Fruit fly (Drosophila melanogaster) whole organism, embryonic: Measurements from ENCODE around the gene Snx27.
A peak's percentile ranks its signal among the peaks of the same experiment; 100 is the strongest.

Experiments used
- Aef1 ChIP-seq: fragments of 200-800 bp; sonication (Bioruptor generic); IDR thresholded peaks from 3 replicates; pipeline ENCODE4 v1.3.6; 2022; ENCODE audit warnings: missing biosample characterization, missing genetic modification characterization
- BEAF-32 ChIP-seq: fragments of 200-800 bp; sonication (Bioruptor generic); optimal IDR thresholded peaks from 3 replicates; lab custom pipeline; 2017; ENCODE audit warnings: missing biosample characterization, missing genetic modification characterization, mild to moderate bottlenecking, moderate library complexity, missing genetic modification reagents
- CG10274 ChIP-seq: fragments of 200-800 bp; sonication (Bioruptor generic); optimal IDR thresholded peaks from 3 replicates; lab custom pipeline; 2017; ENCODE audit warnings: missing biosample characterization, mild to moderate bottlenecking, missing genetic modification characterization
- CG11247 ChIP-seq: fragments of 200-800 bp; sonication (Bioruptor generic); IDR thresholded peaks from 2 replicates; pipeline ENCODE4 v1.3.6; 2022; ENCODE audit warnings: missing biosample characterization, missing genetic modification characterization
- CG12104 ChIP-seq: fragments of 200-800 bp; sonication (Bioruptor generic); optimal IDR thresholded peaks from 3 replicates; lab custom pipeline; 2016; ENCODE audit warnings: missing biosample characterization, missing genetic modification characterization
- CG12391 ChIP-seq: fragments of 200-800 bp; sonication (Bioruptor generic); optimal IDR thresholded peaks from 3 replicates; lab custom pipeline; 2018; ENCODE audit warnings: missing biosample characterization, mild to moderate bottlenecking, missing genetic modification characterization, moderate library complexity
- CG13624 ChIP-seq: fragments of 200-800 bp; sonication (Bioruptor generic); optimal IDR thresholded peaks from 2 replicates; lab custom pipeline; 2016; ENCODE audit warnings: missing biosample characterization, missing genetic modification characterization
- CG14014 ChIP-seq: fragments of 200-800 bp; sonication (Bioruptor generic); IDR thresholded peaks from 2 replicates; pipeline ENCODE4 v1.3.6; 2022; ENCODE audit warnings: missing biosample characterization, missing genetic modification characterization
- CG17912 ChIP-seq: fragments of 200-800 bp; sonication (Bioruptor generic); optimal IDR thresholded peaks from 2 replicates; lab custom pipeline; 2018; ENCODE audit warnings: missing biosample characterization, mild to moderate bottlenecking, missing genetic modification characterization
- CG2120 ChIP-seq: fragments of 200-800 bp; sonication (Bioruptor generic); optimal IDR thresholded peaks from 3 replicates; lab custom pipeline; 2016; ENCODE audit warnings: missing biosample characterization, missing genetic modification characterization
- CG31224 ChIP-seq: fragments of 200-800 bp; sonication (Bioruptor generic); IDR thresholded peaks from 2 replicates; pipeline ENCODE4 v1.3.6; 2022; ENCODE audit warnings: missing biosample characterization, missing genetic modification characterization
- CG34224 ChIP-seq: fragments of 200-800 bp; sonication (Bioruptor generic); IDR thresholded peaks from 3 replicates; pipeline ENCODE4 v1.3.6; 2022; ENCODE audit warnings: missing biosample characterization, missing genetic modification characterization; ENCODE audit not compliant: partially characterized antibody
- CG7357 ChIP-seq: fragments of 200-800 bp; sonication (Bioruptor generic); IDR thresholded peaks from 3 replicates; pipeline ENCODE4 v1.3.6; 2022; ENCODE audit warnings: missing biosample characterization, missing genetic modification characterization
- CG9817 ChIP-seq: fragments of 200-800 bp; sonication (Bioruptor generic); optimal IDR thresholded peaks from 2 replicates; lab custom pipeline; 2018; ENCODE audit warnings: missing biosample characterization, mild to moderate bottlenecking, missing genetic modification characterization, moderate library complexity
- Chrac-16 ChIP-seq: fragments of 200-800 bp; sonication (Bioruptor generic); optimal IDR thresholded peaks from 3 replicates; lab custom pipeline; 2016; ENCODE audit warnings: missing biosample characterization, missing genetic modification characterization
- Dbx ChIP-seq: fragments of 200-800 bp; sonication (Bioruptor generic); IDR thresholded peaks from 3 replicates; pipeline ENCODE4 v1.3.6; 2022; ENCODE audit warnings: missing biosample characterization, missing genetic modification characterization
- HmgZ ChIP-seq: fragments of 200-800 bp; sonication (Bioruptor generic); optimal IDR thresholded peaks from 2 replicates; lab custom pipeline; 2018; ENCODE audit warnings: missing biosample characterization, mild to moderate bottlenecking, missing genetic modification characterization
- Lhr ChIP-seq: fragments of 200-800 bp; sonication (Bioruptor generic); optimal IDR thresholded peaks from 3 replicates; lab custom pipeline; 2017; ENCODE audit warnings: mild to moderate bottlenecking, missing biosample characterization, missing genetic modification reagents, missing genetic modification characterization
- MBD-R2 ChIP-seq: fragments of 200-800 bp; sonication (Bioruptor generic); IDR thresholded peaks from 2 replicates; pipeline ENCODE4 v1.3.6; 2022; ENCODE audit warnings: missing biosample characterization, missing genetic modification characterization
- MTF-1 ChIP-seq: fragments of 200-800 bp; sonication (Bioruptor generic); optimal IDR thresholded peaks from 2 replicates; lab custom pipeline; 2018; ENCODE audit warnings: missing biosample characterization, mild to moderate bottlenecking, missing genetic modification characterization, borderline replicate concordance
- NK7.1 ChIP-seq: fragments of 200-800 bp; sonication (Bioruptor generic); optimal IDR thresholded peaks from 3 replicates; lab custom pipeline; 2016; ENCODE audit warnings: missing biosample characterization, missing genetic modification characterization
- Rfx ChIP-seq: fragments of 200-800 bp; sonication (Bioruptor generic); IDR thresholded peaks from 2 replicates; pipeline ENCODE4 v1.3.6; 2022; ENCODE audit warnings: missing biosample characterization, missing genetic modification characterization
- Sry-β ChIP-seq: fragments of 200-800 bp; sonication (Bioruptor generic); optimal IDR thresholded peaks from 2 replicates; lab custom pipeline; 2018; ENCODE audit warnings: missing biosample characterization, mild to moderate bottlenecking, missing genetic modification characterization, moderate library complexity
- Sry-δ ChIP-seq: fragments of 200-800 bp; sonication (Bioruptor generic); optimal IDR thresholded peaks from 2 replicates; lab custom pipeline; 2016; ENCODE audit warnings: missing biosample characterization, missing genetic modification characterization
- Xbp1 ChIP-seq: fragments of 200-800 bp; sonication (Bioruptor generic); optimal IDR thresholded peaks from 3 replicates; lab custom pipeline; 2016; ENCODE audit warnings: missing biosample characterization, mild to moderate bottlenecking, missing genetic modification characterization
- bbx ChIP-seq: fragments of 200-800 bp; sonication (Bioruptor generic); IDR thresholded peaks from 2 replicates; pipeline ENCODE4 v1.3.6; 2022; ENCODE audit warnings: missing biosample characterization, missing genetic modification characterization; ENCODE audit not compliant: partially characterized antibody
- chif ChIP-seq, 2 experiments: fragments of 200-800 bp; sonication (Bioruptor generic); optimal IDR thresholded peaks; 3 replicates each; lab custom pipeline; 2016; ENCODE audit warnings: missing biosample characterization in 2 of 2, missing genetic modification characterization in 2 of 2
- chm ChIP-seq: fragments of 200-800 bp; sonication (Bioruptor generic); IDR thresholded peaks from 2 replicates; pipeline ENCODE4 v1.3.6; 2022; ENCODE audit warnings: missing biosample characterization, missing genetic modification characterization
- dmrt99B ChIP-seq: fragments of 200-800 bp; sonication (Bioruptor generic); optimal IDR thresholded peaks from 2 replicates; lab custom pipeline; 2018; ENCODE audit warnings: missing biosample characterization, mild to moderate bottlenecking, missing genetic modification characterization, moderate library complexity
- grau ChIP-seq: fragments of 200-800 bp; optimal IDR thresholded peaks from 3 replicates; lab custom pipeline; 2019; ENCODE audit warnings: missing biosample characterization, mild to moderate bottlenecking, missing genetic modification characterization, moderate library complexity
- inv ChIP-seq: fragments of 200-800 bp; sonication (Bioruptor generic); IDR thresholded peaks from 2 replicates; pipeline ENCODE4 v1.3.6; 2022; ENCODE audit warnings: missing biosample characterization, missing genetic modification characterization; ENCODE audit not compliant: partially characterized antibody
- jigr1 ChIP-seq: fragments of 200-800 bp; sonication (Bioruptor generic); IDR thresholded peaks from 3 replicates; pipeline ENCODE4 v1.3.6; 2022; ENCODE audit warnings: missing biosample characterization, missing genetic modification characterization
- ken ChIP-seq: fragments of 200-800 bp; sonication (Bioruptor generic); IDR thresholded peaks from 3 replicates; pipeline ENCODE4 v1.3.6; 2022; ENCODE audit warnings: missing biosample characterization, missing genetic modification characterization
- lov ChIP-seq, 2 experiments: fragments of 200-800 bp in 1 of 2; fragments of >200 bp in 1 of 2; sonication (Bioruptor generic) in 1 of 2; IDR thresholded peaks in 1 of 2; optimal IDR thresholded peaks in 1 of 2; 2 replicates in 1 of 2; 3 replicates in 1 of 2; pipeline versions ENCODE4 v1.3.6 to Lab custom; 2017 to 2022; ENCODE audit warnings: missing biosample characterization in 1 of 2, missing genetic modification characterization in 1 of 2
- nmo ChIP-seq: fragments of 200-800 bp; sonication (Bioruptor generic); optimal IDR thresholded peaks from 2 replicates; lab custom pipeline; 2018; ENCODE audit warnings: missing biosample characterization, mild to moderate bottlenecking, missing genetic modification characterization, moderate library complexity
- nom ChIP-seq: fragments of 200-800 bp; sonication (Bioruptor generic); optimal IDR thresholded peaks from 2 replicates; lab custom pipeline; 2017; ENCODE audit warnings: missing biosample characterization, missing genetic modification characterization, mild to moderate bottlenecking, moderate library complexity, missing genetic modification reagents
- otp ChIP-seq: fragments of 200-800 bp; sonication (Bioruptor generic); IDR thresholded peaks from 3 replicates; pipeline ENCODE4, ENCODE4 v1.3.6; 2022; ENCODE audit warnings: missing biosample characterization, missing genetic modification characterization
- p53 ChIP-seq: fragments of 200-800 bp; sonication (Bioruptor generic); optimal IDR thresholded peaks from 2 replicates; lab custom pipeline; 2016; ENCODE audit warnings: missing biosample characterization, missing genetic modification characterization
- pb ChIP-seq: fragments of 200-800 bp; sonication (Bioruptor generic); optimal IDR thresholded peaks from 3 replicates; lab custom pipeline; 2016; ENCODE audit warnings: missing biosample characterization, missing genetic modification characterization
- phol ChIP-seq: fragments of 200-800 bp; sonication (Bioruptor generic); optimal IDR thresholded peaks from 3 replicates; lab custom pipeline; 2018; ENCODE audit warnings: missing biosample characterization, mild to moderate bottlenecking, missing genetic modification characterization, moderate library complexity
- psq ChIP-seq: fragments of 200-800 bp; sonication (Bioruptor generic); optimal IDR thresholded peaks from 2 replicates; lab custom pipeline; 2017; ENCODE audit warnings: missing biosample characterization, missing genetic modification characterization
- sens ChIP-seq: fragments of 200-800 bp; sonication (Bioruptor generic); peaks from one replicate; lab custom pipeline; 2016; ENCODE audit warnings: missing biosample characterization, missing genetic modification characterization
- tup ChIP-seq: fragments of 200-800 bp; sonication (Bioruptor generic); optimal IDR thresholded peaks from 2 replicates; lab custom pipeline; 2016; ENCODE audit warnings: missing biosample characterization, mild to moderate bottlenecking, missing genetic modification characterization, moderate library complexity
- vfl ChIP-seq: fragments of 200-800 bp; sonication (Bioruptor generic); optimal IDR thresholded peaks from 2 replicates; lab custom pipeline; 2016; ENCODE audit warnings: missing biosample characterization, missing genetic modification characterization
- vvl ChIP-seq: fragments of 200-800 bp; sonication (Bioruptor generic); IDR thresholded peaks from 2 replicates; pipeline ENCODE4 v1.3.6; 2022; ENCODE audit warnings: missing biosample characterization, missing genetic modification characterization
- wek ChIP-seq: fragments of 200-800 bp; sonication (Bioruptor generic); optimal IDR thresholded peaks from 3 replicates; lab custom pipeline; 2018; ENCODE audit warnings: missing biosample characterization, mild to moderate bottlenecking, missing genetic modification characterization, moderate library complexity
- z ChIP-seq: fragments of 200-800 bp; sonication (Bioruptor generic); IDR thresholded peaks from 3 replicates; pipeline ENCODE4 v1.3.6; 2022; ENCODE audit warnings: missing biosample characterization, missing genetic modification characterization
- zen ChIP-seq: fragments of 200-800 bp; sonication (Bioruptor generic); optimal IDR thresholded peaks from 3 replicates; lab custom pipeline; 2018; ENCODE audit warnings: missing biosample characterization, mild to moderate bottlenecking, missing genetic modification characterization, moderate library complexity
- zen2 ChIP-seq: fragments of 200-800 bp; sonication (Bioruptor generic); IDR thresholded peaks from 3 replicates; pipeline ENCODE4 v1.3.6; 2022; ENCODE audit warnings: missing biosample characterization, missing genetic modification characterization; ENCODE audit not compliant: partially characterized antibody

Snx27 gene

DNA sequence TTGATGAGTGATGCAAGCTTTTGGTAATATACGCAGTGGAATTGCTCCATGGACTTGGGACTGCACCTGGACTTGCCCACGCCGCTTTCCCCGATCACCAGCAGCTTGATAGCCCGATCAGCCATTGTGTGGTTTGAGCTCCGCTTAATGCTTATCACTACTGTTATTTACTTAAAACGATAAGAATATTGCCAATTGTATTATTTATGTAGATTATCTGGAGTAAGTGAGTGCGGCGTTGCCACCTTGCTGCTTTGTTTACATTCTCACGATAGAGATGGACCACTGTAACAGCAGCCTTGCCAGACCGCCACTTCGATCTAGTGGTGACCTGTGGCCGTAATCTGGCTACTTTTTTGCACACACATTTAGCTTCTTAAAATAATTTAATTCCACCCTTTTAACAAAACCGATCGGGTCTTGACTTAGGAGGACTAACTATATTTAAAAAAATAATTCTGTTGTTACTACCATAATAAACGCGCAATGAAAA lies 66.2 kb downstream of the Snx27 start, which contains the start of gene Rab18 (continued):
- TF ChIP-seq CG12391 (tag; lab: Kevin White, UChicago), result peak; percentile 2
- TF ChIP-seq CG34224 (GFP tag; lab: Robert Waterston, UW), result no peak
- peak; percentile 49; the same call in 1 of the 3 replicates for TF ChIP-seq jigr1 (GFP tag; lab: Robert Waterston, UW)
- no peak for TF ChIP-seq NK7.1 (GFP tag; lab: Kevin White, UChicago)
- TF ChIP-seq vvl, result peak; percentile 75
- no peak for TF ChIP-seq lov (optimal IDR thresholded peaks at IDR 0.05; lab: Kevin White, UChicago)
- TF ChIP-seq lov (GFP tag; IDR thresholded peaks at IDR 0.05; lab: Robert Waterston, UW), result no peak
- TF ChIP-seq Sry-β (GFP tag; lab: Kevin White, UChicago), result peak; percentile 80
- 0 out of 2 replicates have a peak, but pooled peaks have one; percentile 13 for TF ChIP-seq CG11247 (GFP tag; lab: Robert Waterston, UW)
- TF ChIP-seq bbx (GFP tag; lab: Robert Waterston, UW), result peak; percentile 57
- TF ChIP-seq psq, result no peak
- TF ChIP-seq nom (GFP tag; lab: Kevin White, UChicago), result peak; percentile 79
- peak; percentile 18 for TF ChIP-seq zen
- peak; percentile 82 for TF ChIP-seq sens (GFP tag; lab: Kevin White, UChicago)
- no peak for TF ChIP-seq CG17912 (GFP tag; lab: Kevin White, UChicago)
- no peak for TF ChIP-seq zen2 (GFP tag; lab: Robert Waterston, UW)
- peak; percentile 46 for TF ChIP-seq CG2120 (GFP tag; lab: Kevin White, UChicago)
- TF ChIP-seq tup (GFP tag; lab: Kevin White, UChicago), result no peak
- no peak for TF ChIP-seq p53
- TF ChIP-seq HmgZ, result no peak
- peak; percentile 34 for TF ChIP-seq CG13624
- TF ChIP-seq vfl, result no peak
- TF ChIP-seq Dbx (GFP tag; lab: Robert Waterston, UW), result peak; percentile 55; the same call in 1 of the 3 replicates
- TF ChIP-seq Rfx (GFP tag; lab: Robert Waterston, UW), result peak; percentile 73
- peak; percentile 20 for TF ChIP-seq grau (tag; lab: Kevin White, UChicago)
- no peak for TF ChIP-seq CG31224 (GFP tag; lab: Robert Waterston, UW)
- no peak for TF ChIP-seq otp (GFP tag; lab: Robert Waterston, UW)
- TF ChIP-seq CG7357 (GFP tag; lab: Robert Waterston, UW), result no peak
- peak; percentile 44; the same call in 2 of the 3 replicates for TF ChIP-seq Aef1 (GFP tag; lab: Robert Waterston, UW)
- no peak for TF ChIP-seq wek (GFP tag; lab: Kevin White, UChicago)
- peak; percentile 34 for TF ChIP-seq phol (tag; lab: Kevin White, UChicago)
- TF ChIP-seq Chrac-16 (GFP tag; lab: Kevin White, UChicago), result peak; percentile 37
- no peak for TF ChIP-seq dmrt99B
- no peak for TF ChIP-seq MTF-1
- TF ChIP-seq chm (GFP tag; lab: Robert Waterston, UW), result 0 out of 2 replicates have a peak, but pooled peaks have one; percentile 12
- peak in 1 of 2 experiments; percentile 26 for TF ChIP-seq chif (GFP tag; optimal IDR thresholded peaks at IDR 0.05; lab: Kevin White, UChicago)
- TF ChIP-seq CG14014 (GFP tag; lab: Robert Waterston, UW), result no peak
- TF ChIP-seq Lhr (GFP tag; lab: Kevin White, UChicago), result peak; percentile 36
- TF ChIP-seq BEAF-32, result peak; percentile 68
- peak; percentile 49; the same call in 1 of the 3 replicates for TF ChIP-seq ken (GFP tag; lab: Robert Waterston, UW)
- no peak for TF ChIP-seq CG12104
- peak; percentile 20; the same call in 1 of the 2 replicates for TF ChIP-seq inv
- TF ChIP-seq CG10274 (GFP tag; lab: Kevin White, UChicago), result no peak
- TF ChIP-seq CG9817 (tag; lab: Kevin White, UChicago), result peak; percentile 40
- TF ChIP-seq z (GFP tag; lab: Robert Waterston, UW), result no peak
- no peak for TF ChIP-seq pb (GFP tag; lab: Kevin White, UChicago)
- TF ChIP-seq nmo (GFP tag; lab: Kevin White, UChicago), result no peak
- peak; percentile 59 for TF ChIP-seq Xbp1
- peak; percentile 83 for TF ChIP-seq MBD-R2 (GFP tag; lab: Robert Waterston, UW)
- TF ChIP-seq Sry-δ (GFP tag; lab: Kevin White, UChicago), result peak; percentile 87
